Worm (Caenorhabditis elegans): ENCODE data around the gene tra-3.

The tra-3 gene

ce11 chrIV:14391268-14391667, 52.7 kb downstream of the tra-3 start:
- no peak for TF ChIP-seq ztf-11 (tag; optimal IDR thresholded peaks at IDR 0.05)
- no peak for TF ChIP-seq nhr-77 (tag; optimal IDR thresholded peaks at IDR 0.05)
- TF ChIP-seq aly-2 (tag; optimal IDR thresholded peaks at IDR 0.05) = no peak
- TF ChIP-seq mml-1 (tag; optimal IDR thresholded peaks at IDR 0.05) = no peak
- TF ChIP-seq eor-1 (tag; optimal IDR thresholded peaks at IDR 0.05) = no peak
- no peak for TF ChIP-seq nhr-43 (tag; optimal IDR thresholded peaks at IDR 0.05; ENCODE audit: poor library complexity, severe bottlenecking)
- no peak for TF ChIP-seq tbx-2 (tag; optimal IDR thresholded peaks at IDR 0.05)
- no peak for TF ChIP-seq ceh-9 (tag; optimal IDR thresholded peaks at IDR 0.05)
- TF ChIP-seq egl-27 (tag; optimal IDR thresholded peaks at IDR 0.05) = no peak
- no peak for TF ChIP-seq elt-2 (tag; optimal IDR thresholded peaks at IDR 0.05)
- no peak for TF ChIP-seq elt-1 (tag; optimal IDR thresholded peaks at IDR 0.05)
- TF ChIP-seq snpc-4 (tag; optimal IDR thresholded peaks at IDR 0.05) = no peak
- no peak for TF ChIP-seq nhr-28 (tag; optimal IDR thresholded peaks at IDR 0.05)
- TF ChIP-seq unc-62 (GFP tag; optimal IDR thresholded peaks at IDR 0.05) = no peak
- TF ChIP-seq zag-1 (tag; optimal IDR thresholded peaks at IDR 0.05) = no peak
- no peak for TF ChIP-seq pha-4 (tag; optimal IDR thresholded peaks at IDR 0.05)

ce11 chrIV:14390023-14390614, 53.9 kb downstream of the tra-3 start:
- TF ChIP-seq ztf-4 (tag; optimal IDR thresholded peaks at IDR 0.05) = no peak
- TF ChIP-seq nhr-237 (tag; optimal IDR thresholded peaks at IDR 0.05) = no peak
- no peak for TF ChIP-seq fos-1 (tag; optimal IDR thresholded peaks at IDR 0.05)
- no peak for TF ChIP-seq nhr-67 (tag; optimal IDR thresholded peaks at IDR 0.05)
- TF ChIP-seq elt-2 (tag; optimal IDR thresholded peaks at IDR 0.05) = no peak
- peak; percentile 37 for TF ChIP-seq nhr-25 (tag; optimal IDR thresholded peaks at IDR 0.05)
- TF ChIP-seq R02D3.7 (tag; optimal IDR thresholded peaks at IDR 0.05) = no peak
- TF ChIP-seq elt-1 (tag; optimal IDR thresholded peaks at IDR 0.05) = peak; percentile 5
- no peak for TF ChIP-seq egl-27 (tag; optimal IDR thresholded peaks at IDR 0.05)
- no peak for TF ChIP-seq egl-5 (tag; optimal IDR thresholded peaks at IDR 0.05)
- no peak for TF ChIP-seq eor-1 (tag; optimal IDR thresholded peaks at IDR 0.05)
- TF ChIP-seq nhr-28 (tag; optimal IDR thresholded peaks at IDR 0.05) = no peak
- TF ChIP-seq nhr-23 (tag; optimal IDR thresholded peaks at IDR 0.05) = peak; percentile 58

ce11 chrIV:14389070-14389469, 54.9 kb downstream of the tra-3 start:
- TF ChIP-seq nhr-23 (tag; optimal IDR thresholded peaks at IDR 0.05) (peak; percentile 46), elt-3 (tag; optimal IDR thresholded peaks at IDR 0.05) (peak in 1 of 3 experiments; percentile 27), fkh-2 (tag; optimal IDR thresholded peaks at IDR 0.05) (no peak), nhr-25 (tag; optimal IDR thresholded peaks at IDR 0.05) (peak; percentile 85)

ce11 chrIV:14387766-14388553, 56.0 kb downstream of the tra-3 start:
- TF ChIP-seq pqm-1 (tag; optimal IDR thresholded peaks at IDR 0.05) (no peak), fkh-10 (GFP tag; optimal IDR thresholded peaks at IDR 0.05) (no peak), nhr-28 (tag; optimal IDR thresholded peaks at IDR 0.05) (no peak), ZK546.5 (tag; optimal IDR thresholded peaks at IDR 0.05) (no peak), lsy-12 (tag; optimal IDR thresholded peaks at IDR 0.05) (no peak), nhr-76 (tag; optimal IDR thresholded peaks at IDR 0.05) (no peak), lin-39 (tag; optimal IDR thresholded peaks at IDR 0.05) (no peak), zag-1 (tag; optimal IDR thresholded peaks at IDR 0.05) (no peak), ceh-82 (tag; optimal IDR thresholded peaks at IDR 0.05) (no peak), fkh-2 (tag; optimal IDR thresholded peaks at IDR 0.05) (no peak), egl-27 (tag; optimal IDR thresholded peaks at IDR 0.05) (no peak), lin-15B (tag; optimal IDR thresholded peaks at IDR 0.05) (no peak), aly-2 (tag; optimal IDR thresholded peaks at IDR 0.05) (no peak), nhr-25 (tag; optimal IDR thresholded peaks at IDR 0.05) (no peak), ceh-9 (tag; optimal IDR thresholded peaks at IDR 0.05) (no peak), sea-2 (GFP tag; optimal IDR thresholded peaks at IDR 0.05) (no peak), elt-3 (tag; optimal IDR thresholded peaks at IDR 0.05) (no peak), nhr-77 (tag; optimal IDR thresholded peaks at IDR 0.05) (no peak)

All from whole organism, L3 larva.